Fruit fly (Drosophila melanogaster): Measurements from ENCODE around the gene CG32639.

CG32639 gene

DNA sequence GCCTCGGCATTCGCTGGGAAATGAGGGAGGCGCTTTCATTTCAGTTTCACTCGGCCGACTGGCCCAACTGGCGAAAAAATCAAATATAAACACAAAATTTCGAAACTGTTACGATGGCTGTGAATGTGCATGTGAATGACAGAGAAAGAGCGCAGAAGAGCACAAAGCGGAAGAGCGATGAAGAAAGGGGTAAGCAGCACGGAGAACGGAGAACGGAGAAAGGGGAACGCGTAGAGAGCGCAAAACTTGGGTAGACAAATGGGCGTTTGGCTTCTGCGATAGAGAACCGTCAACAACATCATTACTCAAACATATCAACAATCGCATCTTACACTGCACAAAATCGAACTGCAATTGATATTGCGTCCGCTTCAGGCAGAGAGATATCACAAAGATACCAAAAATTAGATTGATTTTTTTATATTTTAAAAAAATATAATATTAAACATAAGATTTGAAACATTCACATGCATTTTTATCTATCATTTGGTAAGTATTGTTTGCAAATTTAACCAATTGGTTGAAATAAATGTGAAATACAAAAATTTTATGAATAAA, 36.4 kb upstream of the CG32639 start (continued):
- TF ChIP-seq CG6276 (GFP tag; optimal IDR thresholded peaks at IDR 0.05) = peak; percentile 4
- no peak for TF ChIP-seq CG8632 (GFP tag; optimal IDR thresholded peaks at IDR 0.05)
- TF ChIP-seq Ets96B (tag; optimal IDR thresholded peaks at IDR 0.05) = no peak
- TF ChIP-seq fd85E (GFP tag; optimal IDR thresholded peaks at IDR 0.05) = no peak
- TF ChIP-seq CG34406 (GFP tag; optimal IDR thresholded peaks at IDR 0.05) = no peak
- TF ChIP-seq eg (GFP tag; IDR thresholded peaks at IDR 0.05) = no peak
- peak; percentile 36 for TF ChIP-seq CG15336 (GFP tag; IDR thresholded peaks at IDR 0.05)
- no peak for TF ChIP-seq acj6 (GFP tag; optimal IDR thresholded peaks at IDR 0.05)
- TF ChIP-seq topi (GFP tag; optimal IDR thresholded peaks at IDR 0.05) = no peak
- TF ChIP-seq CG10631 (GFP tag; optimal IDR thresholded peaks at IDR 0.05) = no peak
- TF ChIP-seq CG8319 (GFP tag; optimal IDR thresholded peaks at IDR 0.05) = no peak
- TF ChIP-seq CG10669 (GFP tag; optimal IDR thresholded peaks at IDR 0.05) = no peak
- TF ChIP-seq CG4318 (GFP tag; optimal IDR thresholded peaks at IDR 0.05) = peak; percentile 21
- no peak for TF ChIP-seq dac (GFP tag; optimal IDR thresholded peaks at IDR 0.05)
- TF ChIP-seq CG16779 (tag; optimal IDR thresholded peaks at IDR 0.05) = no peak
- TF ChIP-seq CG9139 (GFP tag; optimal IDR thresholded peaks at IDR 0.05) = no peak
- TF ChIP-seq CG1621 (tag; optimal IDR thresholded peaks at IDR 0.05) = no peak
- no peak for TF ChIP-seq ss (GFP tag; optimal IDR thresholded peaks at IDR 0.05)
- no peak for TF ChIP-seq Hr39 (GFP tag; optimal IDR thresholded peaks at IDR 0.05)
- no peak for TF ChIP-seq CG3032 (tag; optimal IDR thresholded peaks at IDR 0.05)
- TF ChIP-seq Sox14 (GFP tag; optimal IDR thresholded peaks at IDR 0.05) = no peak
- TF ChIP-seq CG6792 (GFP tag; optimal IDR thresholded peaks at IDR 0.05) = no peak
- no peak for TF ChIP-seq Smox (GFP tag; optimal IDR thresholded peaks at IDR 0.05)
- no peak for TF ChIP-seq CG3919 (GFP tag; optimal IDR thresholded peaks at IDR 0.05)
- TF ChIP-seq esn (GFP tag; optimal IDR thresholded peaks at IDR 0.05) = no peak
- no peak for TF ChIP-seq dsx (GFP tag; optimal IDR thresholded peaks at IDR 0.05; ENCODE audit: poor library complexity, severe bottlenecking)
- TF ChIP-seq lz (GFP tag; optimal IDR thresholded peaks at IDR 0.05) = no peak

DNA sequence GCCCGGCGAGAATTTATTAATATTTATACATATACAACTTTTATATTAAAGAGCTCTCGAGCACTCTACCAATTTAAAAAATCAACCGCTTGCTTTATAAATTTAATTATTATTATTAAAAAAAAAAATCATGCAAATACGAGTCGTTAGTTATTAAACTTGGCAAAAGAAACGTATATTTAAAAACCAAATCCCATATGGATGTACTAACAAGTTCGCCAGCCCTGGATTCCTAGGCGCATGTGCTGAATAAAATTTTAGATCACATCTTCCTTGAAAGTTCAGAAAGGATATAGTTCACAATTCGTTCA, 22.3 kb upstream of the CG32639 start, which contains the start of gene comt:
TSS of gene comt (plus strand) at position 265 of the 311 bp plus-strand sequence.
- no peak for TF ChIP-seq dac (GFP tag; optimal IDR thresholded peaks at IDR 0.05)
- TF ChIP-seq CG6276 (GFP tag; optimal IDR thresholded peaks at IDR 0.05) = no peak
- no peak for TF ChIP-seq OdsH (GFP tag; optimal IDR thresholded peaks at IDR 0.05)
- TF ChIP-seq CG9139 (GFP tag; optimal IDR thresholded peaks at IDR 0.05) = no peak
- TF ChIP-seq CG31627 (GFP tag; optimal IDR thresholded peaks at IDR 0.05) = no peak
- TF ChIP-seq Hr38 (GFP tag; optimal IDR thresholded peaks at IDR 0.05) = no peak
- TF ChIP-seq svp (GFP tag) = no peak
- TF ChIP-seq Blimp-1 (GFP tag; optimal IDR thresholded peaks at IDR 0.05) = no peak
- no peak for TF ChIP-seq achi (GFP tag; optimal IDR thresholded peaks at IDR 0.05)
- TF ChIP-seq CG16779 (tag; optimal IDR thresholded peaks at IDR 0.05) = no peak
- peak; percentile 38 for TF ChIP-seq Gug (GFP tag; IDR thresholded peaks at IDR 0.05)
- TF ChIP-seq CG6163 (GFP tag; IDR thresholded peaks at IDR 0.05) = peak; percentile 55; the same call in 2 of the 3 replicates
- TF ChIP-seq CG8319 (GFP tag; optimal IDR thresholded peaks at IDR 0.05) = no peak
- peak; percentile 3 for TF ChIP-seq CG11762 (GFP tag; optimal IDR thresholded peaks at IDR 0.05; ENCODE audit: insufficient read depth)
- peak; percentile 59 for TF ChIP-seq CG8632 (GFP tag; optimal IDR thresholded peaks at IDR 0.05)
- peak; percentile 40 for TF ChIP-seq CG34406 (GFP tag; optimal IDR thresholded peaks at IDR 0.05)
- TF ChIP-seq CG7368 (GFP tag; optimal IDR thresholded peaks at IDR 0.05) = no peak
- TF ChIP-seq lz (GFP tag; optimal IDR thresholded peaks at IDR 0.05) = no peak
- TF ChIP-seq cyc (GFP tag; optimal IDR thresholded peaks at IDR 0.05) = peak; percentile 14
- TF ChIP-seq esn (GFP tag; optimal IDR thresholded peaks at IDR 0.05) = peak; percentile 47
- TF ChIP-seq Met (GFP tag; optimal IDR thresholded peaks at IDR 0.05) = no peak
- TF ChIP-seq fd59A (GFP tag; optimal IDR thresholded peaks at IDR 0.05) = no peak
- TF ChIP-seq CG4318 (GFP tag; optimal IDR thresholded peaks at IDR 0.05) = peak; percentile 31
- peak; percentile 41 for TF ChIP-seq CG15336 (GFP tag; IDR thresholded peaks at IDR 0.05)
- no peak for TF ChIP-seq CG6808 (GFP tag; optimal IDR thresholded peaks at IDR 0.05)
- TF ChIP-seq Eip93F (GFP tag; optimal IDR thresholded peaks at IDR 0.05) = peak; percentile 28
- no peak for TF ChIP-seq fkh (GFP tag; optimal IDR thresholded peaks at IDR 0.05)
- peak; percentile 8 for TF ChIP-seq vri (GFP tag; optimal IDR thresholded peaks at IDR 0.05)
- peak; percentile 60 for TF ChIP-seq acj6 (GFP tag; optimal IDR thresholded peaks at IDR 0.05)
- TF ChIP-seq spab (GFP tag; optimal IDR thresholded peaks at IDR 0.05) = no peak
- TF ChIP-seq fd85E (GFP tag; optimal IDR thresholded peaks at IDR 0.05) = no peak
- TF ChIP-seq CG8119 (GFP tag; IDR thresholded peaks at IDR 0.05) = peak; percentile 63
- TF ChIP-seq Hr39 (GFP tag; optimal IDR thresholded peaks at IDR 0.05) = no peak
- TF ChIP-seq CG10669 (GFP tag; optimal IDR thresholded peaks at IDR 0.05) = no peak
- TF ChIP-seq Sox14 (GFP tag; optimal IDR thresholded peaks at IDR 0.05) = no peak
- peak; percentile 59 for TF ChIP-seq CG3032 (tag; optimal IDR thresholded peaks at IDR 0.05)
- TF ChIP-seq ss (GFP tag; optimal IDR thresholded peaks at IDR 0.05) = no peak
- TF ChIP-seq Sox15 (GFP tag; optimal IDR thresholded peaks at IDR 0.05) = no peak
- TF ChIP-seq pdm3 (GFP tag; optimal IDR thresholded peaks at IDR 0.05) = no peak
- TF ChIP-seq eg (GFP tag; IDR thresholded peaks at IDR 0.05) = peak; percentile 76
